Worm (Caenorhabditis elegans): ENCODE results near the gene K03A11.4.

Gene K03A11.4

DNA sequence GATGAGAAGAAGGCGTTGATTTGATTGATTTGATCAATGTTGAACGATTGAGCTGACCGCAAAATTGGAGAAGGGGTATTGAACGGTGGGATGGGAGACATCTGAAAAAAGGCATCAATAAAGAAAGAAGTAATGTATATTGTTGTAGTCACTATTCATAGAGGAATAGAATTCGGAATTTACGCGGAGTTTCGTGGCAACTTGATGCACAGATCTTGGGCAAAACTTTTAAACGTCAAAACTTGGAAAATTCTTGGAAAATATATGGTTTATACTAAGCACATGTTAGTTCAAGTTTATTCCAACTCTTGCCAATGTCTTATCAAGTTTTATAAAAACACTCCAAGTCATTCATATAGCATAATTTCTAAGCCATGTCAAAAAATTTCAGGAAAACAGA, 48.4 kb downstream of the K03A11.4 start, which contains the start of gene F17H10.4:
F17H10.4 (minus strand) TSS at position 101 of the 400 bp plus-strand sequence.
- no peak for TF ChIP-seq hmbx-1 (tag; optimal IDR thresholded peaks at IDR 0.05)
- TF ChIP-seq ets-7 (tag; optimal IDR thresholded peaks at IDR 0.05) = no peak
- no peak for TF ChIP-seq hnd-1 (tag; optimal IDR thresholded peaks at IDR 0.05)
- no peak for TF ChIP-seq pes-1 (GFP tag; IDR thresholded peaks at IDR 0.05)
- TF ChIP-seq F13C5.2 (tag; optimal IDR thresholded peaks at IDR 0.05) = no peak
- no peak for TF ChIP-seq tbx-37 (GFP tag; conservative IDR thresholded peaks at IDR 0.05)
- no peak for TF ChIP-seq flt-1 (GFP tag; IDR thresholded peaks at IDR 0.05)
- TF ChIP-seq ama-1 (optimal IDR thresholded peaks at IDR 0.05) = no peak

DNA sequence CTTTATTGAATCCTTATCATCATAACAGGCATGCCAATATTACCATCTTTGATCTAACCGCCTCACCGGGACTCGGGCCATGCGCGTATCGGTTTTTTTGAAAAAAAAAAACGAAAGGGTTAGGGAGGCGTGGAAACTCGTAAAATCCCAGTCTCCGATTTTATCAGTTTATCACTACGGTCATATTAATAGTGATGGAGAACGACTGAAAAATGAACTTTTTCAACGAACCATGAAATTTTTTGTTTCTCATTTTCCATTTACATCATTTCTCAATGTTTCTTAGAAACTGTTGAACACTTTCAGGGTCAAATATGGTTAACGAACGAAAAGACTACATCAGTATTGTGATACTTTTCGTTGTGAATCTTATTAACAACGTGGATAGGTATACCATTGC, 52.0 kb downstream of the K03A11.4 start, which contains the start of gene spin-3:
spin-3 (plus strand) TSS at position 301 of the 400 bp plus-strand sequence.
- TF ChIP-seq tbx-37 (GFP tag; conservative IDR thresholded peaks at IDR 0.05) (no peak), hmg-4 (GFP tag; optimal IDR thresholded peaks at IDR 0.05) (no peak), B0310.2 (tag; optimal IDR thresholded peaks at IDR 0.05) (no peak), scrt-1 (GFP tag; IDR thresholded peaks at IDR 0.05) (no peak), tra-4 (tag; optimal IDR thresholded peaks at IDR 0.05) (no peak), sea-1 (GFP tag; conservative IDR thresholded peaks at IDR 0.05) (no peak), hnd-1 (tag; optimal IDR thresholded peaks at IDR 0.05) (no peak), ets-7 (tag; optimal IDR thresholded peaks at IDR 0.05) (no peak), ceh-36 (tag; optimal IDR thresholded peaks at IDR 0.05) (no peak), flt-1 (GFP tag; IDR thresholded peaks at IDR 0.05) (no peak), F13C5.2 (tag; optimal IDR thresholded peaks at IDR 0.05) (no peak), ama-1 (optimal IDR thresholded peaks at IDR 0.05) (no peak)
